Fruit fly (Drosophila melanogaster): ENCODE results near the gene CG12746.

Gene CG12746

dm6 chr3R:5568590-5568989 lies 3.9 kb downstream of the CG12746 start, which contains the start of the genes CG2931 and Rheb (continued):
- TF ChIP-seq CG4328 (GFP tag; optimal IDR thresholded peaks at IDR 0.05) (no peak), CG7357 (GFP tag; IDR thresholded peaks at IDR 0.05) (peak; percentile 74), CG31441 (GFP tag; IDR thresholded peaks at IDR 0.05) (peak; percentile 61), NK7.1 (GFP tag; optimal IDR thresholded peaks at IDR 0.05) (no peak), br (optimal IDR thresholded peaks at IDR 0.05) (no peak), CG9727 (GFP tag; optimal IDR thresholded peaks at IDR 0.05) (peak; percentile 67), Xrp1 (GFP tag; IDR thresholded peaks at IDR 0.05) (peak; percentile 81), corto (GFP tag; optimal IDR thresholded peaks at IDR 0.05) (peak; percentile 41), unpg (GFP tag; optimal IDR thresholded peaks at IDR 0.05) (peak; percentile 69), CG11504 (tag; optimal IDR thresholded peaks at IDR 0.05) (no peak), NFAT (GFP tag; IDR thresholded peaks at IDR 0.05) (no peak), CG11560 (tag; IDR thresholded peaks at IDR 0.05) (no peak), NC2α (GFP tag; optimal IDR thresholded peaks at IDR 0.05) (no peak), schlank (tag; optimal IDR thresholded peaks at IDR 0.05) (no peak), az2 (GFP tag; optimal IDR thresholded peaks at IDR 0.05) (peak; percentile 72), CG2120 (GFP tag; optimal IDR thresholded peaks at IDR 0.05) (peak; percentile 83), nmo (GFP tag; optimal IDR thresholded peaks at IDR 0.05) (peak; percentile 84), ham (GFP tag; IDR thresholded peaks at IDR 0.05) (no peak), Gsc (GFP tag; IDR thresholded peaks at IDR 0.05) (0 out of 2 replicates have a peak, but pooled peaks have one; percentile 7), CG2875 (GFP tag; optimal IDR thresholded peaks at IDR 0.05) (peak; percentile 0), CG2199 (GFP tag; IDR thresholded peaks at IDR 0.05) (0 out of 3 replicates have a peak, but pooled peaks have one; percentile 12), CG2889 (GFP tag; IDR thresholded peaks at IDR 0.05) (no peak), fru (optimal IDR thresholded peaks at IDR 0.05) (no peak), repo (GFP tag; optimal IDR thresholded peaks at IDR 0.05) (no peak), CG12942 (GFP tag; optimal IDR thresholded peaks at IDR 0.05) (peak; percentile 58), CG7839 (tag; optimal IDR thresholded peaks at IDR 0.05) (peak; percentile 58), amos (GFP tag; IDR thresholded peaks at IDR 0.05; ENCODE audit: partially characterized antibody) (peak; percentile 76), Dad (GFP tag; optimal IDR thresholded peaks at IDR 0.05) (peak; percentile 43), CG10431 (GFP tag; optimal IDR thresholded peaks at IDR 0.05) (peak; percentile 16), prd (optimal IDR thresholded peaks at IDR 0.05) (no peak), prd (GFP tag; IDR thresholded peaks at IDR 0.05) (peak; percentile 82), abd-A (tag; optimal IDR thresholded peaks at IDR 0.05) (no peak), tx (GFP tag; optimal IDR thresholded peaks at IDR 0.05) (peak; percentile 32), eve (GFP tag; optimal IDR thresholded peaks at IDR 0.05) (no peak), CG4730 (GFP tag; IDR thresholded peaks at IDR 0.05) (peak; percentile 31; the same call in 1 of the 2 replicates), CG15696 (tag; optimal IDR thresholded peaks at IDR 0.05) (peak; percentile 53), CG7372 (GFP tag; IDR thresholded peaks at IDR 0.05) (peak; percentile 24; the same call in 1 of the 2 replicates), pzg (GFP tag; optimal IDR thresholded peaks at IDR 0.05) (peak; percentile 89), cas (GFP tag; IDR thresholded peaks at IDR 0.05) (peak; percentile 48; the same call in 1 of the 2 replicates), CG8281 (tag; optimal IDR thresholded peaks at IDR 0.05) (no peak), CG9817 (tag; optimal IDR thresholded peaks at IDR 0.05) (peak; percentile 76), Ada2b (GFP tag; IDR thresholded peaks at IDR 0.05) (peak; percentile 74), CG6689 (GFP tag; IDR thresholded peaks at IDR 0.05) (peak; percentile 69), CG8388 (GFP tag; optimal IDR thresholded peaks at IDR 0.05) (peak; percentile 56), CG14441 (GFP tag; IDR thresholded peaks at IDR 0.05) (peak; percentile 79), btn (GFP tag; optimal IDR thresholded peaks at IDR 0.05) (no peak), zfh1 (GFP tag; IDR thresholded peaks at IDR 0.05) (peak; percentile 66; the same call in 2 of the 3 replicates), CG1792 (GFP tag; optimal IDR thresholded peaks at IDR 0.05) (no peak), CG4282 (GFP tag; optimal IDR thresholded peaks at IDR 0.05) (no peak), gt (GFP tag; IDR thresholded peaks at IDR 0.05) (no peak), Hmx (GFP tag; optimal IDR thresholded peaks at IDR 0.05) (peak; percentile 48), vnd (GFP tag; IDR thresholded peaks at IDR 0.05; ENCODE audit: partially characterized antibody) (peak; percentile 74), eyg (GFP tag; optimal IDR thresholded peaks at IDR 0.05) (no peak)

Measured in whole organism, embryonic.